Fruit fly (Drosophila melanogaster): ENCODE measurements around the gene Pmvk.

The Pmvk gene

dm6 chr2L:19576299-19576971 lies 3.7 kb downstream of the Pmvk start (continued):
- TF ChIP-seq ewg (GFP tag; optimal IDR thresholded peaks at IDR 0.05) (peak; percentile 88), CG31441 (GFP tag; IDR thresholded peaks at IDR 0.05) (no peak), br (optimal IDR thresholded peaks at IDR 0.05) (no peak), CG3163 (GFP tag; optimal IDR thresholded peaks at IDR 0.05) (no peak), Dbx (GFP tag; IDR thresholded peaks at IDR 0.05) (no peak), Dip2 (GFP tag; IDR thresholded peaks at IDR 0.05) (no peak), sens (GFP tag) (peak; percentile 73), stc (GFP tag; IDR thresholded peaks at IDR 0.05) (no peak), tx (GFP tag; optimal IDR thresholded peaks at IDR 0.05) (no peak), PHDP (tag; optimal IDR thresholded peaks at IDR 0.05) (no peak), Dll (GFP tag; IDR thresholded peaks at IDR 0.05; ENCODE audit: partially characterized antibody) (no peak), CG3407 (GFP tag; optimal IDR thresholded peaks at IDR 0.05) (no peak), Neu2 (GFP tag; optimal IDR thresholded peaks at IDR 0.05; ENCODE audit: borderline replicate concordance) (no peak), gro (GFP tag; optimal IDR thresholded peaks at IDR 0.05) (no peak), exex (tag; optimal IDR thresholded peaks at IDR 0.05) (no peak), prd (optimal IDR thresholded peaks at IDR 0.05) (no peak), prd (GFP tag; IDR thresholded peaks at IDR 0.05) (no peak), Hsf (GFP tag; optimal IDR thresholded peaks at IDR 0.05) (no peak), CG12219 (GFP tag; optimal IDR thresholded peaks at IDR 0.05) (no peak), Abd-B (GFP tag; optimal IDR thresholded peaks at IDR 0.05) (no peak), CG5245 (GFP tag; optimal IDR thresholded peaks at IDR 0.05) (no peak), CG18262 (tag; optimal IDR thresholded peaks at IDR 0.05) (no peak), CrebB (tag; optimal IDR thresholded peaks at IDR 0.05) (no peak), CG9215 (GFP tag; IDR thresholded peaks at IDR 0.05) (no peak), Dek (tag; optimal IDR thresholded peaks at IDR 0.05) (no peak), dpn (GFP tag; optimal IDR thresholded peaks at IDR 0.05) (no peak), Xrp1 (GFP tag; IDR thresholded peaks at IDR 0.05) (no peak; the same call in 1 of the 2 replicates), MBD-R2 (GFP tag; IDR thresholded peaks at IDR 0.05) (no peak), CG1832 (GFP tag; optimal IDR thresholded peaks at IDR 0.05) (no peak), CG7271 (tag; optimal IDR thresholded peaks at IDR 0.05) (no peak), HmgZ (tag; optimal IDR thresholded peaks at IDR 0.05) (no peak), CG1647 (GFP tag; optimal IDR thresholded peaks at IDR 0.05) (no peak), TFAM (GFP tag; optimal IDR thresholded peaks at IDR 0.05) (no peak), CG7786 (GFP tag; optimal IDR thresholded peaks at IDR 0.05) (no peak), CG11093 (GFP tag; IDR thresholded peaks at IDR 0.05) (no peak), E2f1 (GFP tag; IDR thresholded peaks at IDR 0.05) (no peak), Oli (tag; optimal IDR thresholded peaks at IDR 0.05) (no peak), ap (GFP tag; IDR thresholded peaks at IDR 0.05) (no peak), sob (GFP tag; IDR thresholded peaks at IDR 0.05) (no peak), chm (GFP tag; IDR thresholded peaks at IDR 0.05) (no peak), dmrt11E (tag; optimal IDR thresholded peaks at IDR 0.05) (no peak), CG13287 (GFP tag; IDR thresholded peaks at IDR 0.05; ENCODE audit: partially characterized antibody) (no peak), CG7928 (GFP tag; optimal IDR thresholded peaks at IDR 0.05) (no peak), CG14710 (tag; optimal IDR thresholded peaks at IDR 0.05) (no peak), CG4820 (GFP tag; optimal IDR thresholded peaks at IDR 0.05) (no peak), Gsc (GFP tag; IDR thresholded peaks at IDR 0.05) (no peak), ken (GFP tag; IDR thresholded peaks at IDR 0.05) (no peak), CG7745 (tag; optimal IDR thresholded peaks at IDR 0.05) (no peak), CG10366 (GFP tag; IDR thresholded peaks at IDR 0.05) (no peak; the same call in 1 of the 2 replicates), dati (GFP tag; IDR thresholded peaks at IDR 0.05) (no peak), CG30431 (GFP tag; optimal IDR thresholded peaks at IDR 0.05) (no peak), hth (optimal IDR thresholded peaks at IDR 0.05) (no peak), chif (GFP tag; optimal IDR thresholded peaks at IDR 0.05) (no peak)

All from whole organism, embryonic.